Fruit fly (Drosophila melanogaster) whole organism, embryonic: Measurements from ENCODE around the gene CG17768.

Experiments
- Abd-B ChIP-seq: fragments of 200-800 bp; sonication (Bioruptor generic); optimal IDR thresholded peaks from 2 replicates; lab custom pipeline; 2018; ENCODE audit warnings: missing biosample characterization, mild to moderate bottlenecking, missing genetic modification characterization, moderate library complexity
- Atf-2 ChIP-seq: fragments of 200-800 bp; sonication (Bioruptor generic); optimal IDR thresholded peaks from 2 replicates; lab custom pipeline; 2016; ENCODE audit warnings: missing biosample characterization, missing genetic modification characterization
- Bteb2 ChIP-seq: fragments of 200-800 bp; sonication (Bioruptor generic); optimal IDR thresholded peaks from 2 replicates; lab custom pipeline; 2016; ENCODE audit warnings: missing biosample characterization, missing genetic modification characterization
- CG10267 ChIP-seq: fragments of 200-800 bp; sonication (Bioruptor generic); optimal IDR thresholded peaks from 2 replicates; lab custom pipeline; 2018; ENCODE audit warnings: missing biosample characterization, mild to moderate bottlenecking, missing genetic modification characterization, moderate library complexity
- CG11560 ChIP-seq: fragments of 200-800 bp; sonication (Bioruptor generic); IDR thresholded peaks from 3 replicates; pipeline ENCODE4 v1.3.6; 2022; ENCODE audit warnings: missing biosample characterization, missing genetic modification characterization
- CG17912 ChIP-seq: fragments of 200-800 bp; sonication (Bioruptor generic); optimal IDR thresholded peaks from 2 replicates; lab custom pipeline; 2018; ENCODE audit warnings: missing biosample characterization, mild to moderate bottlenecking, missing genetic modification characterization
- CG2202 ChIP-seq: fragments of 200-800 bp; sonication (Bioruptor generic); optimal IDR thresholded peaks from 2 replicates; lab custom pipeline; 2018; ENCODE audit warnings: missing biosample characterization, mild to moderate bottlenecking, missing genetic modification characterization
- CG30431 ChIP-seq: fragments of 200-800 bp; sonication (Bioruptor generic); optimal IDR thresholded peaks from 2 replicates; lab custom pipeline; 2017; ENCODE audit warnings: missing biosample characterization, missing genetic modification characterization
- CG3065 ChIP-seq: fragments of 200-800 bp; sonication (Bioruptor generic); optimal IDR thresholded peaks from 2 replicates; lab custom pipeline; 2016; ENCODE audit warnings: missing biosample characterization, missing genetic modification characterization
- CG4404 ChIP-seq: fragments of 200-800 bp; sonication (Bioruptor generic); IDR thresholded peaks from 2 replicates; pipeline ENCODE4 v1.3.6; 2022; ENCODE audit warnings: missing biosample characterization, missing genetic modification characterization
- CG4707 ChIP-seq: fragments of 200-800 bp; sonication (Bioruptor generic); optimal IDR thresholded peaks from 2 replicates; lab custom pipeline; 2018; ENCODE audit warnings: missing biosample characterization, mild to moderate bottlenecking, missing genetic modification characterization, moderate library complexity
- CG6272 ChIP-seq: fragments of 200-800 bp; sonication (Bioruptor generic); IDR thresholded peaks from 2 replicates; pipeline ENCODE4 v1.3.6; 2022; ENCODE audit warnings: missing biosample characterization, missing genetic modification characterization
- CG6813 ChIP-seq: fragments of 200-800 bp; sonication (Bioruptor generic); optimal IDR thresholded peaks from 2 replicates; lab custom pipeline; 2017; ENCODE audit warnings: missing biosample characterization, missing genetic modification characterization, mild to moderate bottlenecking, moderate library complexity, missing genetic modification reagents
- CG8478 ChIP-seq: fragments of >200 bp; optimal IDR thresholded peaks from 2 replicates; lab custom pipeline; 2018
- CG9609 ChIP-seq: fragments of 200-800 bp; sonication (Bioruptor generic); optimal IDR thresholded peaks from 3 replicates; lab custom pipeline; 2016; ENCODE audit warnings: missing biosample characterization, missing genetic modification characterization
- CrebB ChIP-seq: fragments of 200-800 bp; sonication (Bioruptor generic); optimal IDR thresholded peaks from 3 replicates; lab custom pipeline; 2018; ENCODE audit warnings: missing biosample characterization, mild to moderate bottlenecking, missing genetic modification characterization
- Dfd ChIP-seq, 2 experiments: fragments of >200 bp; optimal IDR thresholded peaks; 2 replicates each; lab custom pipeline; 2017; ENCODE audit warnings: missing biosample characterization in 2 of 2, missing genetic modification characterization in 2 of 2
- Dp ChIP-seq: fragments of 200-800 bp; sonication (Bioruptor generic); optimal IDR thresholded peaks from 2 replicates; lab custom pipeline; 2018; ENCODE audit warnings: missing biosample characterization, mild to moderate bottlenecking, missing genetic modification characterization, moderate library complexity
- Ets97D ChIP-seq: fragments of 200-800 bp; sonication (Bioruptor generic); optimal IDR thresholded peaks from 3 replicates; lab custom pipeline; 2016; ENCODE audit warnings: missing biosample characterization, missing genetic modification characterization
- Hr78 ChIP-seq, 2 experiments: fragments of 200-800 bp in 1 of 2; fragments of >200 bp in 1 of 2; sonication (Bioruptor generic) in 1 of 2; optimal IDR thresholded peaks; 2 replicates each; lab custom pipeline; 2017 to 2019; ENCODE audit warnings: missing biosample characterization in 2 of 2, missing genetic modification characterization in 2 of 2, mild to moderate bottlenecking in 1 of 2, moderate library complexity in 1 of 2
- Mes4 ChIP-seq: fragments of 200-800 bp; sonication (Bioruptor generic); optimal IDR thresholded peaks from 2 replicates; lab custom pipeline; 2016; ENCODE audit warnings: missing biosample characterization, missing genetic modification characterization
- Poxn ChIP-seq: fragments of 200-800 bp; sonication (Bioruptor generic); IDR thresholded peaks from 2 replicates; pipeline ENCODE4 v1.3.6; 2022; ENCODE audit warnings: missing biosample characterization, missing genetic modification characterization
- Ptx1 ChIP-seq: fragments of 200-800 bp; sonication (Bioruptor generic); IDR thresholded peaks from 2 replicates; pipeline ENCODE4 v1.3.6; 2022; ENCODE audit warnings: missing biosample characterization, missing genetic modification characterization
- TFAM ChIP-seq: fragments of 200-800 bp; sonication (Bioruptor generic); optimal IDR thresholded peaks from 2 replicates; lab custom pipeline; 2017; ENCODE audit warnings: missing biosample characterization, missing genetic modification characterization, inconsistent platforms
- ash1 ChIP-seq: fragments of 200-800 bp; sonication (Bioruptor generic); optimal IDR thresholded peaks from 2 replicates; lab custom pipeline; 2018; ENCODE audit warnings: missing biosample characterization, mild to moderate bottlenecking, missing genetic modification characterization
- az2 ChIP-seq: fragments of 200-800 bp; sonication (Bioruptor generic); optimal IDR thresholded peaks from 3 replicates; lab custom pipeline; 2016; ENCODE audit warnings: missing biosample characterization, missing genetic modification characterization
- br ChIP-seq: fragments of >200 bp; optimal IDR thresholded peaks from 2 replicates; lab custom pipeline; 2017
- caup ChIP-seq: fragments of 200-800 bp; sonication (Bioruptor generic); optimal IDR thresholded peaks from 3 replicates; lab custom pipeline; 2017; ENCODE audit warnings: missing biosample characterization, mild to moderate bottlenecking, missing genetic modification characterization, moderate library complexity; ENCODE audit not compliant: severe bottlenecking
- chinmo ChIP-seq: fragments of 200-800 bp; sonication (Bioruptor generic); IDR thresholded peaks from 4 replicates; pipeline ENCODE4 v1.3.6; 2022; ENCODE audit warnings: missing biosample characterization, missing genetic modification characterization; ENCODE audit not compliant: partially characterized antibody
- dan ChIP-seq: fragments of 200-800 bp; sonication (Bioruptor generic); IDR thresholded peaks from 2 replicates; pipeline ENCODE4 v1.3.6; 2022; ENCODE audit warnings: missing biosample characterization, missing genetic modification characterization
- disco-r ChIP-seq: fragments of 200-800 bp; sonication (Bioruptor generic); optimal IDR thresholded peaks from 2 replicates; lab custom pipeline; 2016; ENCODE audit warnings: missing biosample characterization, missing genetic modification characterization
- ewg ChIP-seq: fragments of 200-800 bp; sonication (Bioruptor generic); optimal IDR thresholded peaks from 3 replicates; lab custom pipeline; 2017; ENCODE audit warnings: mild to moderate bottlenecking, missing biosample characterization, missing genetic modification reagents, missing genetic modification characterization
- gcm ChIP-seq: fragments of 200-800 bp; sonication (Bioruptor generic); optimal IDR thresholded peaks from 2 replicates; lab custom pipeline; 2019; ENCODE audit warnings: missing biosample characterization, mild to moderate bottlenecking, missing genetic modification characterization, moderate library complexity
- grn ChIP-seq: fragments of 200-800 bp; sonication (Bioruptor generic); optimal IDR thresholded peaks from 3 replicates; lab custom pipeline; 2017; ENCODE audit warnings: missing biosample characterization, missing genetic modification characterization
- hbn ChIP-seq: fragments of 200-800 bp; sonication (Bioruptor generic); IDR thresholded peaks from 2 replicates; pipeline ENCODE4 v1.3.6; 2022; ENCODE audit warnings: missing biosample characterization, missing genetic modification characterization; ENCODE audit not compliant: partially characterized antibody
- her ChIP-seq: fragments of 200-800 bp; sonication (Bioruptor generic); optimal IDR thresholded peaks from 2 replicates; lab custom pipeline; 2016; ENCODE audit warnings: missing biosample characterization, missing genetic modification characterization
- ind ChIP-seq: fragments of 200-800 bp; sonication (Bioruptor generic); optimal IDR thresholded peaks from 3 replicates; lab custom pipeline; 2016; ENCODE audit warnings: missing biosample characterization, missing genetic modification characterization
- kay ChIP-seq: fragments of 200-800 bp; sonication (Bioruptor generic); optimal IDR thresholded peaks from 2 replicates; lab custom pipeline; 2016; ENCODE audit warnings: missing biosample characterization, missing genetic modification characterization
- klu ChIP-seq: fragments of 200-800 bp; sonication (Bioruptor generic); IDR thresholded peaks from 2 replicates; pipeline ENCODE4 v1.3.6; 2022; ENCODE audit warnings: missing biosample characterization, missing genetic modification characterization
- kni ChIP-seq: fragments of 200-800 bp; sonication (Bioruptor generic); optimal IDR thresholded peaks from 3 replicates; lab custom pipeline; 2017; ENCODE audit warnings: mild to moderate bottlenecking, missing biosample characterization, missing genetic modification reagents, missing genetic modification characterization
- knrl ChIP-seq: fragments of 200-800 bp; sonication (Bioruptor generic); IDR thresholded peaks from 3 replicates; pipeline ENCODE4 v1.3.6; 2022; ENCODE audit warnings: missing biosample characterization, missing genetic modification characterization; ENCODE audit not compliant: partially characterized antibody
- nom ChIP-seq: fragments of 200-800 bp; sonication (Bioruptor generic); optimal IDR thresholded peaks from 2 replicates; lab custom pipeline; 2017; ENCODE audit warnings: missing biosample characterization, missing genetic modification characterization, mild to moderate bottlenecking, moderate library complexity, missing genetic modification reagents
- pan ChIP-seq, 4 experiments: fragments of >200 bp in 3 of 4; fragments of 200-800 bp in 1 of 4; sonication (Bioruptor generic) in 1 of 4; optimal IDR thresholded peaks in 3 of 4; IDR thresholded peaks in 1 of 4; 2 replicates each; pipeline versions ENCODE4 v1.3.6 to Lab custom; 2017 to 2022; ENCODE audit warnings: missing biosample characterization in 2 of 4, missing genetic modification characterization in 2 of 4, mixed read lengths in 1 of 4
- pnt ChIP-seq: fragments of 200-800 bp; sonication (Bioruptor generic); optimal IDR thresholded peaks from 3 replicates; lab custom pipeline; 2016; ENCODE audit warnings: missing biosample characterization, missing genetic modification characterization
- sqz ChIP-seq: fragments of 200-800 bp; sonication (Bioruptor generic); optimal IDR thresholded peaks from 3 replicates; lab custom pipeline; 2018; ENCODE audit warnings: missing biosample characterization, mild to moderate bottlenecking, missing genetic modification characterization
- ttk ChIP-seq: fragments of 200-800 bp; sonication (Bioruptor generic); IDR thresholded peaks from 2 replicates; pipeline ENCODE4 v2.1.2; 2022; ENCODE audit warnings: missing biosample characterization, missing genetic modification characterization
- twi ChIP-seq: fragments of 200-800 bp; optimal IDR thresholded peaks from 2 replicates; lab custom pipeline; 2019; ENCODE audit warnings: missing biosample characterization, mild to moderate bottlenecking, missing genetic modification characterization, moderate library complexity
- usp ChIP-seq: fragments of >200 bp; optimal IDR thresholded peaks from 2 replicates; lab custom pipeline; 2017; ENCODE audit warnings: missing biosample characterization, missing genetic modification characterization
- wek ChIP-seq: fragments of 200-800 bp; sonication (Bioruptor generic); optimal IDR thresholded peaks from 3 replicates; lab custom pipeline; 2018; ENCODE audit warnings: missing biosample characterization, mild to moderate bottlenecking, missing genetic modification characterization, moderate library complexity

CG17768 gene

DNA sequence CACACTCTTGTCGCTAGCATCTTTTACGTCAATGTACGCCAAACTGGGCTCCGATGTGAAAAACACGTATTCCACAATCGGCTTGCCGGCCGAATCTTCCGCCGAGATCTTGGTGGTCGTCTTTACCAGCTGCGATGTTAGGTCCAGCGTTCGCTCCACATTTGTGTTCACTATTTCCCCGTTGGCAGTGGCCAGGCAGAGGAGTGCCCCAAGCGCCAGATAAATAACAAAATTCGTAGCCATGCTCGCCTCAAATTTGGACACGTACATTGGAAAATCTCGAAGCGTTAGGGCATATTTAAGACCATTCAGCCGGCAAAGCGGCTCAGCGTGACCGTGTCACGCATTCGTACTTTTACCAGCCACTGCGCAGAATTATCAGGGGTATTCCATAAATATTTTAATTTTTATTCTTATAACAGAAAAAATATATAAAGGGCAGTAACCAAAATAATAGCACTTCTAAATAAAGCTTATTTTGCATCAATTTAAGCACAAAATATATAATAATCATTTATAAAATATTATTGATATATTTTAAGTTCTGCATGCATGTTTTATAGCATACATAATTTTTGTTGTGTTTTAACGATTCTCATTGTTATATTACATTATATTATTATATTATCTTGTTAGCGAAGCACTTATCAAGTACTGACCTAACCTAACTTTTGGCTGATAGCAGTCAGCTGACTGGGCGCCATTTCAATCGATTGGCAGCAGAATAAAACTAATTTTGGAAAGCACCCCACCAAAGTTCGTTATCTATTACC, 29.4 kb downstream of the CG17768 start, which contains the start of the genes CG33303 and dpr19 (continued):
- TF ChIP-seq ind (peak; percentile 43), Atf-2 (GFP tag; lab: Kevin White, UChicago) (no peak), Dfd (GFP tag; optimal IDR thresholded peaks at IDR 0.05; lab: Kevin White, UChicago) (no peak), knrl (GFP tag; lab: Robert Waterston, UW) (no peak), chinmo (GFP tag; lab: Robert Waterston, UW) (0 out of 4 replicates have a peak, but pooled peaks have one; percentile 41), CG4707 (GFP tag; lab: Kevin White, UChicago) (no peak), hbn (GFP tag; lab: Robert Waterston, UW) (no peak), grn (GFP tag; lab: Kevin White, UChicago) (no peak), CG17912 (GFP tag; lab: Kevin White, UChicago) (peak; percentile 29), TFAM (no peak), CG2202 (tag; lab: Kevin White, UChicago) (peak; percentile 63), Ptx1 (peak; percentile 65), az2 (GFP tag; lab: Kevin White, UChicago) (peak; percentile 54), CG6813 (GFP tag; lab: Kevin White, UChicago) (peak; percentile 65), CG3065 (GFP tag; lab: Kevin White, UChicago) (no peak), ewg (peak; percentile 31), Poxn (GFP tag; lab: Robert Waterston, UW) (no peak), kay (peak; percentile 4), sqz (GFP tag; lab: Kevin White, UChicago) (no peak), CG30431 (GFP tag; lab: Kevin White, UChicago) (no peak), CG8478 (lab: Kevin White, UChicago) (no peak), Abd-B (GFP tag; lab: Kevin White, UChicago) (no peak), Dp (GFP tag; lab: Kevin White, UChicago) (peak; percentile 30), CG4404 (no peak), caup (GFP tag; lab: Kevin White, UChicago) (peak; percentile 74), nom (GFP tag; lab: Kevin White, UChicago) (peak; percentile 32), pan (optimal IDR thresholded peaks at IDR 0.05; lab: Kevin White, UChicago) (no peak), pan (GFP tag; optimal IDR thresholded peaks at IDR 0.05 in 1 of 2, IDR thresholded peaks at IDR 0.05 in 1 of 2) (peak in 1 of 2 experiments; percentile 64), CG9609 (GFP tag; lab: Kevin White, UChicago) (no peak), kni (GFP tag; lab: Kevin White, UChicago) (no peak), disco-r (GFP tag; lab: Kevin White, UChicago) (no peak), ttk (GFP tag; lab: Robert Waterston, UW) (no peak; the same call in 1 of the 2 replicates), br (lab: Kevin White, UChicago) (no peak), Hr78 (GFP tag; optimal IDR thresholded peaks at IDR 0.05; lab: Kevin White, UChicago) (no peak), CG6272 (GFP tag; lab: Robert Waterston, UW) (no peak), Mes4 (GFP tag; lab: Kevin White, UChicago) (no peak), CG11560 (tag; lab: Robert Waterston, UW) (no peak), wek (GFP tag; lab: Kevin White, UChicago) (peak; percentile 95), Ets97D (GFP tag; lab: Kevin White, UChicago) (no peak), pnt (GFP tag; lab: Kevin White, UChicago) (no peak), CrebB (tag; lab: Kevin White, UChicago) (peak; percentile 29), her (GFP tag; lab: Kevin White, UChicago) (no peak), Bteb2 (GFP tag; lab: Kevin White, UChicago) (no peak), ash1 (no peak), CG10267 (tag; lab: Kevin White, UChicago) (peak; percentile 84), twi (tag; lab: Kevin White, UChicago) (peak; percentile 71), gcm (GFP tag; lab: Kevin White, UChicago) (peak; percentile 83), usp (GFP tag; lab: Kevin White, UChicago) (no peak), klu (GFP tag; lab: Robert Waterston, UW) (no peak), dan (GFP tag; lab: Robert Waterston, UW) (no peak)
